Worm (Caenorhabditis elegans): ENCODE measurements around the gene tag-329.

tag-329 gene

DNA sequence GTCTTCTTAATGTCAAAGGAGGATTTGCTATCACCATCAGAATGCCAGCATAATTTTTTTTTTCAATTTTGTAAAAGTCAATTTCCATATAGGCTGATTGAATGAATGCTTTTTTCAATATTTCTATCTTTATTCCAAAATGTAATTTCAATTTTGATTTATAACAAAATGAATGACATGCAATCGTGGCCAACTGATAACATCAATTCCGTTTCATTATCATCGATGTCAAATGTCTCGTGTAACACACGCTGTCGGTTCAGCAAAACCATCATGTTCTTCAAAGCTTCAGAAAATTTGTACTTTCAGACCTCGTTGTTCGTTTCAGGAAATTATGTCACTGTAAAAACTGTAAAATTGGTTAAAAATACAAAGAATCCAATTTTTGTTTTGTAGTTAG lies 27.8 kb upstream of the tag-329 start:
- TF ChIP-seq elt-2 (tag; optimal IDR thresholded peaks at IDR 0.05) (peak; percentile 1), ets-4 (tag; optimal IDR thresholded peaks at IDR 0.05) (no peak)

DNA sequence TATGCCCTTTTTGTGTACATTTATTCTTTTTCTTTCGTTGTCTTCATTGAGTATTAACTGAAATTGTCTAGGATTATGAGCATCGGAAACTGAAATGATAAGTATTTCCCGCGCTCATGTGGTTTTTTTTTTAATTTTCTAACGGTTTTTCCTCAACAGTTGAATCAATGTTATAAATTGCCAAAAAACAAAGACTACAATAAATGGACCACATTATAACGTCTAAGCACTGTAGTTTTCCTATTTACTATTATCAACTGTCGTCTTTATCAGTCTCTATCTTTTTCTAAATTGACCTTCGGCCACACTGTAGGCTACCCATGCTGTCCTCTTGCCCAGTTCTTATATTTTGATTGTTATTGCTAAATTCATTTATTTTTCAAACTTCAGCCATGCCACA lies 27.0 kb upstream of the tag-329 start, which contains the start of gene acs-14:
acs-14 (plus strand) TSS at position 391 of the 400 bp plus-strand sequence.
- TF ChIP-seq nhr-11 (tag; optimal IDR thresholded peaks at IDR 0.05) (no peak), sox-2 (GFP tag; IDR thresholded peaks at IDR 0.05) (no peak), elt-2 (tag; optimal IDR thresholded peaks at IDR 0.05) (peak; percentile 40), K02D7.2 (tag; optimal IDR thresholded peaks at IDR 0.05) (no peak), hlh-15 (tag; optimal IDR thresholded peaks at IDR 0.05) (no peak)

DNA sequence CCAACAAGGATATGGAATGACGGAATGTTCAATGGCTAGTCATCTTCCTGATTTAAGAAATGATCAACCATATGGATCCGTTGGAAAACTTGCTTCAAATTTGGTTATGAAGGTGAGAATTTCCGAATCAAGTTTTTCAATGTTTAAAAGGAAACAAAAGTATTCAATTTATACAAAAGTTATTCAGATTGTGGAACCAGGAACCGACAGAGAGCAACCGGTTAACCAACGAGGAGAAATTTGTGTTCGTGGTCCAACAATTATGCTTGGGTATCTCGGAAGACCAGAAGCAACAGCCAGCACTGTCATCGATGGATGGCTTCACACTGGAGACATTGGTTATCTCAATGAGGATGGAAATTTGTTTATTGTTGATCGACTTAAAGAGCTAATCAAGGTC lies 25.1 kb upstream of the tag-329 start:
- TF ChIP-seq ceh-24 (tag; optimal IDR thresholded peaks at IDR 0.05) (no peak), fkh-10 (GFP tag; optimal IDR thresholded peaks at IDR 0.05) (no peak), C38D4.7 (GFP tag; optimal IDR thresholded peaks at IDR 0.05) (no peak), nfya-1 (tag; optimal IDR thresholded peaks at IDR 0.05) (no peak)

DNA sequence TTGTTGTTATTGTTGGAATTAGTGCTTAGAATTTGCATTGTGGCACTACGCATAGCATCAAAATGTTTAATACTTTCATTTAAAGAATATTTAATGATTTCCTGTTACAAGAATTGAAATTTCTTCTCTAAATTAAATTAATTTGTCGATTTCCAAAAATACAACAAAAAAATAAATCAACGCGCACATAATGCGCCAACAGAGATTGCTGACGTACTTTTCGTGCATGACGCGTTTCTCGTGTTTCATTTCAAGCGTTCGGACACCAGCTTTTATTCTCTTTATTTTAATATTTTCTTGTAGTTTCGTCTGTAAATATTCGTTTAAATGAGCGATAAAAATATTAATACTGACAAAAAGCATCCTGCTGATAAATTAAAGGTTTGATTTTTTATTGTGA lies 21.1 kb upstream of the tag-329 start, which contains the start of gene eif-2Bdelta:
eif-2Bdelta (plus strand) TSS at position 235 of the 400 bp plus-strand sequence.
- TF ChIP-seq syd-9 (tag; optimal IDR thresholded peaks at IDR 0.05) (no peak), fax-1 (tag; optimal IDR thresholded peaks at IDR 0.05) (no peak), nhr-11 (tag; optimal IDR thresholded peaks at IDR 0.05) (no peak), pha-4 (tag; optimal IDR thresholded peaks at IDR 0.05) (no peak), Y22D7AL.16 (tag; optimal IDR thresholded peaks at IDR 0.05) (no peak), T23F11.4 (GFP tag; optimal IDR thresholded peaks at IDR 0.05) (no peak), fkh-10 (GFP tag; optimal IDR thresholded peaks at IDR 0.05) (no peak), tbx-7 (tag; optimal IDR thresholded peaks at IDR 0.05) (no peak), C38D4.7 (GFP tag; optimal IDR thresholded peaks at IDR 0.05) (no peak), ceh-6 (GFP tag; optimal IDR thresholded peaks at IDR 0.05) (no peak), ceh-31 (tag; optimal IDR thresholded peaks at IDR 0.05) (no peak)

DNA sequence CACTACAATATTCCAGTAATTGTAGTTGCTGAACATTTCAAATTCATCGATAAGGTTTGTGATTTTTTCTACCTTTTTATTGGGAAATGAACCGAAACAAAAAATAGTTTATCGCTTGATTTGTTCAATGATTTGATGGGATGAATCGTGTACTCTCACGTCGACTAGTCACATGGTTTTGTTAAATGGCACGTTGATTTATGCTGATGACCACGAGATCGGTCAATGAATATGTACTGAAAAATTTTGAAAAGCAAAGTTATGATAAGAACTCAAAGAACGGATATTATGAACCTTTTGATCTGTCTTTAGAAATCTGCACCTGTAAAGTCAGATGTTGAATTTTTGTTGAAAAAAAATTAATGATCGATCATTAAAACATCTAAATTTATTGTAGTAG lies 18.4 kb upstream of the tag-329 start:
- no peak for TF ChIP-seq unc-55 (GFP tag; optimal IDR thresholded peaks at IDR 0.05)

DNA sequence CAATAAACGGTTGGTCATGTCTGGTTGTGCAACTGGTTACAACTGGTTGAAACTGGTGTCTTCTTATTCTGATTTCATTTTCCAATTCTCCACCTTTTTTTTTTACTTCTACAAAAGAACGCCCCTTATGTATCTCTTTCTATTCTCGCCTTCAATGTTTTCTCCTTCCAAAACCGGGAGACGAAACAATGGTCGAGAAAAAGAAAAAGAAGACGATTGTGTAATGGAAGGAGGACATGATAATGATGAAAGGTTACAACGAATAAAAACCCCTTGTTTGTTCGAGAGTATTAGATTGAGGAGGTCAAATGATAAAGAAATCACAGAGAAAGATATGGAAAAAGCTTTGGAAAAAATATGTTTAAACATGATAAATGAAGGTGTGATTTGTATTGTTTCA lies 15.9 kb upstream of the tag-329 start, which contains the start of gene C50F4.8:
C50F4.8 (minus strand) TSS at position 28 of the 400 bp plus-strand sequence.
- no peak for TF ChIP-seq nfya-1 (tag; optimal IDR thresholded peaks at IDR 0.05)
- TF ChIP-seq syd-9 (tag; optimal IDR thresholded peaks at IDR 0.05): no peak
- no peak for TF ChIP-seq F13H6.1 (tag; optimal IDR thresholded peaks at IDR 0.05)
- TF ChIP-seq C08G9.2 (tag; optimal IDR thresholded peaks at IDR 0.05): no peak
- no peak for TF ChIP-seq K02D7.2 (tag; optimal IDR thresholded peaks at IDR 0.05)
- TF ChIP-seq ceh-6 (GFP tag; optimal IDR thresholded peaks at IDR 0.05): no peak
- TF ChIP-seq lin-11 (tag; optimal IDR thresholded peaks at IDR 0.05): no peak
- no peak for TF ChIP-seq C38D4.7 (GFP tag; optimal IDR thresholded peaks at IDR 0.05)
- no peak for TF ChIP-seq ama-1 (optimal IDR thresholded peaks at IDR 0.05)
- TF ChIP-seq ceh-18 (tag; optimal IDR thresholded peaks at IDR 0.05): no peak
- no peak for TF ChIP-seq zip-5 (tag; optimal IDR thresholded peaks at IDR 0.05)

DNA sequence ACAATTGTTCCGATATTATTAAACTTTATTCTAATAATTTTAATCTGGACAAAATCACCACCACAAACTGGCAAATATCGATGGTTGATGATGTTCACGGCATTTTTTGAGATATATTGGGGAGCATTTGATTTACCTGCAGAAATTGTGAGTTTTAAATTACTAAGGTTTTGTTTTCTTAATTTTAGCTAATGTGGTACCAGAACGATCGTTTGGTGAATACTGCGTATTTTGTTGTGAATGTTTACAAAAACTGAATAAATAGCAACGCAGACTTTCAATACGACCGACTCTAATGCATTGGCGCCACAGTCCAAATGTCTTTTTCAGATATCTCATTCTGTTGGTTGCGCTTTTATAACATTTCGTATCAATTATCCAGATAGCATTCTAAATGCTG lies 13.0 kb upstream of the tag-329 start:
- no peak for TF ChIP-seq ceh-30 (tag; optimal IDR thresholded peaks at IDR 0.05)
- TF ChIP-seq ztf-16 (tag; optimal IDR thresholded peaks at IDR 0.05): no peak
- TF ChIP-seq tbx-2 (tag; optimal IDR thresholded peaks at IDR 0.05): no peak
- no peak for TF ChIP-seq zip-5 (tag; optimal IDR thresholded peaks at IDR 0.05)
- no peak for TF ChIP-seq ceh-6 (GFP tag; optimal IDR thresholded peaks at IDR 0.05)
- TF ChIP-seq nhr-232 (tag; optimal IDR thresholded peaks at IDR 0.05): no peak
- no peak for TF ChIP-seq K09A11.1 (tag; optimal IDR thresholded peaks at IDR 0.05; ENCODE audit: insufficient read depth)
- TF ChIP-seq pqm-1 (tag; optimal IDR thresholded peaks at IDR 0.05): no peak
- TF ChIP-seq ref-2 (tag; optimal IDR thresholded peaks at IDR 0.05): no peak
- no peak for TF ChIP-seq F13H6.1 (tag; optimal IDR thresholded peaks at IDR 0.05)
- TF ChIP-seq ceh-34 (tag; optimal IDR thresholded peaks at IDR 0.05): no peak
- TF ChIP-seq ttx-3 (tag; optimal IDR thresholded peaks at IDR 0.05): no peak
